Fruit fly (Drosophila melanogaster) whole organism, embryonic: Measurements from ENCODE around the gene Ir93a.

Source experiments
- Ada2b ChIP-seq: fragments of 200-800 bp; sonication (Bioruptor generic); IDR thresholded peaks from 2 replicates; pipeline ENCODE4 v1.3.6; 2022; ENCODE audit warnings: missing biosample characterization, missing genetic modification characterization
- Bteb2 ChIP-seq: fragments of 200-800 bp; sonication (Bioruptor generic); optimal IDR thresholded peaks from 2 replicates; lab custom pipeline; 2016; ENCODE audit warnings: missing biosample characterization, missing genetic modification characterization
- CG10274 ChIP-seq: fragments of 200-800 bp; sonication (Bioruptor generic); optimal IDR thresholded peaks from 3 replicates; lab custom pipeline; 2017; ENCODE audit warnings: missing biosample characterization, mild to moderate bottlenecking, missing genetic modification characterization
- CG10979 ChIP-seq: fragments of 200-800 bp; sonication (Bioruptor generic); optimal IDR thresholded peaks from 2 replicates; lab custom pipeline; 2018; ENCODE audit warnings: missing biosample characterization, mild to moderate bottlenecking, missing genetic modification characterization, moderate library complexity
- CG11696 ChIP-seq: fragments of 200-800 bp; sonication (Bioruptor generic); IDR thresholded peaks from 2 replicates; pipeline ENCODE4 v1.3.6; 2022; ENCODE audit warnings: missing biosample characterization, missing genetic modification characterization
- CG12155 ChIP-seq: fragments of 200-800 bp; sonication (Bioruptor generic); optimal IDR thresholded peaks from 3 replicates; lab custom pipeline; 2016; ENCODE audit warnings: missing biosample characterization, missing genetic modification characterization
- CG12236 ChIP-seq: fragments of 200-800 bp; sonication (Bioruptor generic); optimal IDR thresholded peaks from 2 replicates; lab custom pipeline; 2016; ENCODE audit warnings: missing biosample characterization, missing genetic modification characterization
- CG14965 ChIP-seq: fragments of 200-800 bp; sonication (Bioruptor generic); optimal IDR thresholded peaks from 2 replicates; lab custom pipeline; 2016; ENCODE audit warnings: missing biosample characterization, missing genetic modification characterization, borderline replicate concordance
- CG15696 ChIP-seq: fragments of 200-800 bp; sonication (Bioruptor generic); optimal IDR thresholded peaks from 2 replicates; lab custom pipeline; 2019; ENCODE audit warnings: missing biosample characterization, mild to moderate bottlenecking, missing genetic modification characterization, moderate library complexity
- CG32767 ChIP-seq: fragments of 200-800 bp; sonication (Bioruptor generic); IDR thresholded peaks from 2 replicates; pipeline ENCODE4 v1.3.6; 2022; ENCODE audit warnings: missing biosample characterization, missing genetic modification characterization
- CG4328 ChIP-seq: fragments of 200-800 bp; sonication (Bioruptor generic); optimal IDR thresholded peaks from 3 replicates; lab custom pipeline; 2017; ENCODE audit warnings: missing biosample characterization, missing genetic modification reagents, missing genetic modification characterization
- CG6272 ChIP-seq: fragments of 200-800 bp; sonication (Bioruptor generic); IDR thresholded peaks from 2 replicates; pipeline ENCODE4 v1.3.6; 2022; ENCODE audit warnings: missing biosample characterization, missing genetic modification characterization
- CG6683 ChIP-seq: fragments of 200-800 bp; sonication (Bioruptor generic); optimal IDR thresholded peaks from 2 replicates; lab custom pipeline; 2017; ENCODE audit warnings: missing biosample characterization, mild to moderate bottlenecking, missing genetic modification characterization, missing genetic modification reagents
- CG8388 ChIP-seq: fragments of 200-800 bp; sonication (Bioruptor generic); optimal IDR thresholded peaks from 2 replicates; lab custom pipeline; 2019; ENCODE audit warnings: missing biosample characterization, mild to moderate bottlenecking, missing genetic modification characterization, moderate library complexity
- CG9215 ChIP-seq: fragments of 200-800 bp; sonication (Bioruptor generic); IDR thresholded peaks from 2 replicates; pipeline ENCODE4 v1.3.6; 2022; ENCODE audit warnings: missing biosample characterization, missing genetic modification characterization
- CG9437 ChIP-seq: fragments of 200-800 bp; sonication (Bioruptor generic); optimal IDR thresholded peaks from 2 replicates; lab custom pipeline; 2018; ENCODE audit warnings: missing biosample characterization, mild to moderate bottlenecking, missing genetic modification characterization
- CkIIα-i1 ChIP-seq: fragments of 200-800 bp; sonication (Bioruptor generic); IDR thresholded peaks from 2 replicates; pipeline ENCODE4 v1.3.6; 2022; ENCODE audit warnings: missing biosample characterization, missing genetic modification characterization
- D ChIP-seq, 2 experiments: fragments of 200-800 bp in 1 of 2; fragments of >200 bp in 1 of 2; sonication (Bioruptor generic) in 1 of 2; optimal IDR thresholded peaks; 2 replicates in 1 of 2; 3 replicates in 1 of 2; lab custom pipeline; 2017; ENCODE audit warnings: mild to moderate bottlenecking in 1 of 2, missing biosample characterization in 1 of 2, missing genetic modification characterization in 1 of 2, missing genetic modification reagents in 1 of 2
- Eip74EF ChIP-seq, 2 experiments: fragments of 200-800 bp in 1 of 2; fragments of >200 bp in 1 of 2; sonication (Bioruptor generic) in 1 of 2; optimal IDR thresholded peaks; 2 replicates each; lab custom pipeline; 2017 to 2019; ENCODE audit warnings: missing biosample characterization in 2 of 2, missing genetic modification characterization in 2 of 2, mild to moderate bottlenecking in 1 of 2, moderate library complexity in 1 of 2
- GATAe ChIP-seq: fragments of 200-800 bp; sonication (Bioruptor generic); conservative IDR thresholded peaks from 2 replicates; pipeline ENCODE4 v1.3.6; 2022; ENCODE audit warnings: missing biosample characterization, missing genetic modification characterization
- H15 ChIP-seq: fragments of 200-800 bp; sonication (Bioruptor generic); IDR thresholded peaks from 3 replicates; pipeline ENCODE4 v1.3.6; 2022; ENCODE audit warnings: missing biosample characterization, missing genetic modification characterization
- HLHmδ ChIP-seq: fragments of 200-800 bp; sonication (Bioruptor generic); optimal IDR thresholded peaks from 2 replicates; lab custom pipeline; 2018; ENCODE audit warnings: missing biosample characterization, mild to moderate bottlenecking, missing genetic modification characterization, moderate library complexity
- Hr39 ChIP-seq: fragments of >200 bp; optimal IDR thresholded peaks from 2 replicates; lab custom pipeline; 2017
- MESR4 ChIP-seq: fragments of 200-800 bp; sonication (Bioruptor generic); optimal IDR thresholded peaks from 2 replicates; lab custom pipeline; 2018; ENCODE audit warnings: missing biosample characterization, mild to moderate bottlenecking, missing genetic modification characterization, moderate library complexity
- Mes4 ChIP-seq: fragments of 200-800 bp; sonication (Bioruptor generic); optimal IDR thresholded peaks from 2 replicates; lab custom pipeline; 2016; ENCODE audit warnings: missing biosample characterization, missing genetic modification characterization
- NC2β ChIP-seq: fragments of 200-800 bp; sonication (Bioruptor generic); optimal IDR thresholded peaks from 2 replicates; lab custom pipeline; 2016; ENCODE audit warnings: missing biosample characterization, missing genetic modification characterization
- PHDP ChIP-seq: fragments of 200-800 bp; sonication (Bioruptor generic); optimal IDR thresholded peaks from 3 replicates; lab custom pipeline; 2018; ENCODE audit warnings: missing biosample characterization, mild to moderate bottlenecking, missing genetic modification characterization, moderate library complexity
- Ptx1 ChIP-seq: fragments of 200-800 bp; sonication (Bioruptor generic); IDR thresholded peaks from 2 replicates; pipeline ENCODE4 v1.3.6; 2022; ENCODE audit warnings: missing biosample characterization, missing genetic modification characterization
- Sox100B ChIP-seq: fragments of 200-800 bp; sonication (Bioruptor generic); optimal IDR thresholded peaks from 3 replicates; lab custom pipeline; 2018; ENCODE audit warnings: missing biosample characterization, mild to moderate bottlenecking, missing genetic modification characterization
- Spps ChIP-seq: fragments of 200-800 bp; sonication (Bioruptor generic); optimal IDR thresholded peaks from 2 replicates; lab custom pipeline; 2018; ENCODE audit warnings: missing biosample characterization, mild to moderate bottlenecking, missing genetic modification characterization
- Ssrp ChIP-seq: fragments of 200-800 bp; sonication (Bioruptor generic); optimal IDR thresholded peaks from 2 replicates; lab custom pipeline; 2018; ENCODE audit warnings: missing biosample characterization, mild to moderate bottlenecking, missing genetic modification characterization, moderate library complexity
- al ChIP-seq: fragments of 200-800 bp; sonication (Bioruptor generic); IDR thresholded peaks from 2 replicates; pipeline ENCODE4 v1.3.6; 2022; ENCODE audit warnings: missing biosample characterization, missing genetic modification characterization
- ase ChIP-seq: fragments of 200-800 bp; sonication (Bioruptor generic); IDR thresholded peaks from 3 replicates; pipeline ENCODE4 v1.3.6; 2022; ENCODE audit warnings: missing biosample characterization, missing genetic modification characterization
- bowl ChIP-seq: fragments of 200-800 bp; sonication (Bioruptor generic); IDR thresholded peaks from 2 replicates; pipeline ENCODE4 v1.3.6; 2022; ENCODE audit warnings: missing biosample characterization, missing genetic modification characterization
- danr ChIP-seq: fragments of 200-800 bp; sonication (Bioruptor generic); IDR thresholded peaks from 2 replicates; pipeline ENCODE4 v1.3.6; 2022; ENCODE audit warnings: missing biosample characterization, missing genetic modification characterization
- ems ChIP-seq: fragments of 200-800 bp; sonication (Bioruptor generic); optimal IDR thresholded peaks from 3 replicates; lab custom pipeline; 2016; ENCODE audit warnings: missing biosample characterization, missing genetic modification characterization
- en ChIP-seq: fragments of 200-800 bp; sonication (Bioruptor generic); optimal IDR thresholded peaks from 2 replicates; lab custom pipeline; 2016; ENCODE audit warnings: missing biosample characterization, missing genetic modification characterization
- fd102C ChIP-seq: fragments of 200-800 bp; sonication (Bioruptor generic); optimal IDR thresholded peaks from 2 replicates; lab custom pipeline; 2018; ENCODE audit warnings: missing biosample characterization, mild to moderate bottlenecking, missing genetic modification characterization, moderate library complexity
- gce ChIP-seq: fragments of 200-800 bp; sonication (Bioruptor generic); IDR thresholded peaks from 3 replicates; pipeline ENCODE4 v1.3.6; 2022; ENCODE audit warnings: missing biosample characterization, missing genetic modification characterization
- hb ChIP-seq: fragments of 200-800 bp; sonication (Bioruptor generic); IDR thresholded peaks from 3 replicates; pipeline ENCODE4 v1.3.6; 2022; ENCODE audit warnings: missing biosample characterization, missing genetic modification characterization; ENCODE audit not compliant: partially characterized antibody
- jumu ChIP-seq: fragments of 200-800 bp; sonication (Bioruptor generic); optimal IDR thresholded peaks from 3 replicates; lab custom pipeline; 2016; ENCODE audit warnings: missing biosample characterization, missing genetic modification characterization
- maf-S ChIP-seq: fragments of 200-800 bp; sonication (Bioruptor generic); optimal IDR thresholded peaks from 2 replicates; lab custom pipeline; 2016; ENCODE audit warnings: missing biosample characterization, missing genetic modification characterization
- mirr ChIP-seq: fragments of 200-800 bp; sonication (Bioruptor generic); optimal IDR thresholded peaks from 3 replicates; lab custom pipeline; 2018; ENCODE audit warnings: missing biosample characterization, mild to moderate bottlenecking, missing genetic modification characterization
- otp ChIP-seq: fragments of 200-800 bp; sonication (Bioruptor generic); IDR thresholded peaks from 3 replicates; pipeline ENCODE4, ENCODE4 v1.3.6; 2022; ENCODE audit warnings: missing biosample characterization, missing genetic modification characterization
- pfk ChIP-seq: fragments of 200-800 bp; sonication (Bioruptor generic); optimal IDR thresholded peaks from 2 replicates; lab custom pipeline; 2018; ENCODE audit warnings: missing biosample characterization, mild to moderate bottlenecking, missing genetic modification characterization, moderate library complexity
- sd ChIP-seq: fragments of 200-800 bp; sonication (Bioruptor generic); optimal IDR thresholded peaks from 3 replicates; lab custom pipeline; 2018; ENCODE audit warnings: missing biosample characterization, mild to moderate bottlenecking, missing genetic modification characterization, moderate library complexity
- sens ChIP-seq: fragments of 200-800 bp; sonication (Bioruptor generic); peaks from one replicate; lab custom pipeline; 2016; ENCODE audit warnings: missing biosample characterization, missing genetic modification characterization
- sens-2 ChIP-seq: fragments of 200-800 bp; sonication (Bioruptor generic); IDR thresholded peaks from 2 replicates; pipeline ENCODE4 v1.3.6; 2022; ENCODE audit warnings: missing biosample characterization, missing genetic modification characterization
- seq ChIP-seq: fragments of 200-800 bp; sonication (Bioruptor generic); IDR thresholded peaks from 2 replicates; pipeline ENCODE4 v1.3.6; 2022; ENCODE audit warnings: missing biosample characterization, missing genetic modification characterization
- sna ChIP-seq: fragments of 200-800 bp; sonication (Bioruptor generic); IDR thresholded peaks from 2 replicates; pipeline ENCODE4 v1.3.6; 2022; ENCODE audit warnings: missing biosample characterization, missing genetic modification characterization; ENCODE audit not compliant: partially characterized antibody

Ir93a gene

dm6 chr3R:20829416-20830131, 30.2 kb downstream of the Ir93a start (continued):
- TF ChIP-seq sna (no peak), CG6272 (GFP tag; lab: Robert Waterston, UW) (peak; percentile 25; the same call in 1 of the 2 replicates), mirr (GFP tag; lab: Kevin White, UChicago) (peak; percentile 74), H15 (GFP tag; lab: Robert Waterston, UW) (no peak), CG10979 (tag; lab: Kevin White, UChicago) (no peak), sens (GFP tag; lab: Kevin White, UChicago) (peak; percentile 65), GATAe (no peak), hb (no peak), Hr39 (lab: Kevin White, UChicago) (no peak), CG10274 (no peak), Ptx1 (GFP tag; lab: Robert Waterston, UW) (0 out of 2 replicates have a peak, but pooled peaks have one; percentile 13), CG6683 (GFP tag; lab: Kevin White, UChicago) (no peak), pfk (no peak), maf-S (GFP tag; lab: Kevin White, UChicago) (no peak), CG12155 (no peak), gce (GFP tag; lab: Robert Waterston, UW) (0 out of 3 replicates have a peak, but pooled peaks have one; percentile 11), CG9215 (GFP tag; lab: Robert Waterston, UW) (no peak), CG9437 (GFP tag; lab: Kevin White, UChicago) (peak; percentile 62), Mes4 (GFP tag; lab: Kevin White, UChicago) (no peak), CG4328 (GFP tag; lab: Kevin White, UChicago) (no peak), CG32767 (GFP tag; lab: Robert Waterston, UW) (peak; percentile 46; the same call in 1 of the 2 replicates), CG14965 (no peak), jumu (no peak), sens-2 (no peak), CG15696 (tag; lab: Kevin White, UChicago) (no peak), Sox100B (peak; percentile 52), bowl (GFP tag; lab: Robert Waterston, UW) (no peak), seq (GFP tag; lab: Robert Waterston, UW) (no peak), MESR4 (no peak), ase (GFP tag; lab: Robert Waterston, UW) (no peak), ems (GFP tag; lab: Kevin White, UChicago) (no peak), Spps (tag; lab: Kevin White, UChicago) (no peak), CkIIα-i1 (GFP tag; lab: Robert Waterston, UW) (no peak), Eip74EF (GFP tag; optimal IDR thresholded peaks at IDR 0.05; lab: Kevin White, UChicago) (no peak), CG12236 (no peak), CG11696 (GFP tag; lab: Robert Waterston, UW) (no peak), HLHmδ (GFP tag; lab: Kevin White, UChicago) (peak; percentile 81), NC2β (no peak), en (no peak), Ssrp (tag; lab: Kevin White, UChicago) (peak; percentile 42), D (optimal IDR thresholded peaks at IDR 0.05; lab: Kevin White, UChicago) (no peak), D (GFP tag; optimal IDR thresholded peaks at IDR 0.05; lab: Kevin White, UChicago) (peak; percentile 9), sd (tag; lab: Kevin White, UChicago) (peak; percentile 79), otp (GFP tag; lab: Robert Waterston, UW) (0 out of 3 replicates have a peak, but pooled peaks have one; percentile 9), danr (GFP tag; lab: Robert Waterston, UW) (no peak), Ada2b (GFP tag; lab: Robert Waterston, UW) (no peak), CG8388 (GFP tag; lab: Kevin White, UChicago) (no peak), PHDP (no peak), fd102C (GFP tag; lab: Kevin White, UChicago) (no peak), Bteb2 (GFP tag; lab: Kevin White, UChicago) (no peak), al (peak; percentile 41)
